Fruit fly (Drosophila melanogaster): Measurements from ENCODE around the gene CG9547.

Gene CG9547

dm6 chr2L:6455955-6456599 lies 38.3 kb downstream of the CG9547 start, which contains the start of gene frj (continued):
- TF ChIP-seq CG11723 (GFP tag; optimal IDR thresholded peaks at IDR 0.05), result peak; percentile 9
- peak; percentile 88 for TF ChIP-seq CG1603 (tag; optimal IDR thresholded peaks at IDR 0.05)
- peak; percentile 75 for TF ChIP-seq Hmr (GFP tag; optimal IDR thresholded peaks at IDR 0.05)
- peak; percentile 63 for TF ChIP-seq Chrac-16 (GFP tag; optimal IDR thresholded peaks at IDR 0.05)
- no peak for TF ChIP-seq trh (GFP tag; optimal IDR thresholded peaks at IDR 0.05)

dm6 chr2L:6455032-6455954 lies 39.0 kb downstream of the CG9547 start, which contains the start of gene retm:
Gene retm, minus strand, starts transcription at chr2L:6455929.
- TF ChIP-seq YL-1 (GFP tag; optimal IDR thresholded peaks at IDR 0.05) (peak; percentile 57), pho (GFP tag; optimal IDR thresholded peaks at IDR 0.05) (no peak), Tbp (GFP tag; optimal IDR thresholded peaks at IDR 0.05) (no peak), CG11398 (GFP tag; optimal IDR thresholded peaks at IDR 0.05) (no peak), gsb-n (tag; optimal IDR thresholded peaks at IDR 0.05) (no peak), Mad (GFP tag; optimal IDR thresholded peaks at IDR 0.05) (no peak), caup (GFP tag; optimal IDR thresholded peaks at IDR 0.05; ENCODE audit: severe bottlenecking) (no peak), mld (GFP tag; IDR thresholded peaks at IDR 0.05; ENCODE audit: partially characterized antibody) (no peak), Neu2 (GFP tag; optimal IDR thresholded peaks at IDR 0.05; ENCODE audit: borderline replicate concordance) (no peak), Pdp1 (GFP tag; optimal IDR thresholded peaks at IDR 0.05) (peak in 1 of 2 experiments; percentile 92), esg (GFP tag; conservative IDR thresholded peaks at IDR 0.05) (no peak), Rx (GFP tag; IDR thresholded peaks at IDR 0.05) (no peak), Oli (tag; optimal IDR thresholded peaks at IDR 0.05) (no peak), CG18619 (GFP tag; optimal IDR thresholded peaks at IDR 0.05) (no peak), pnt (GFP tag; optimal IDR thresholded peaks at IDR 0.05) (no peak), CG33557 (GFP tag; optimal IDR thresholded peaks at IDR 0.05) (no peak), hbn (GFP tag; IDR thresholded peaks at IDR 0.05; ENCODE audit: partially characterized antibody) (no peak), cato (GFP tag; optimal IDR thresholded peaks at IDR 0.05; ENCODE audit: borderline replicate concordance) (no peak), Blimp-1 (GFP tag; optimal IDR thresholded peaks at IDR 0.05) (no peak), Jarid2 (GFP tag; optimal IDR thresholded peaks at IDR 0.05) (peak; percentile 39), dmrt11E (tag; optimal IDR thresholded peaks at IDR 0.05) (no peak), CG3995 (GFP tag; optimal IDR thresholded peaks at IDR 0.05) (no peak), hkb (optimal IDR thresholded peaks at IDR 0.05) (no peak), hkb (GFP tag; IDR thresholded peaks at IDR 0.05) (no peak), CG4282 (GFP tag; optimal IDR thresholded peaks at IDR 0.05) (no peak), zf30C (GFP tag; optimal IDR thresholded peaks at IDR 0.05) (no peak), Mrtf (GFP tag; IDR thresholded peaks at IDR 0.05) (no peak), Opbp (GFP tag; IDR thresholded peaks at IDR 0.05; ENCODE audit: partially characterized antibody) (peak; percentile 28; the same call in 1 of the 3 replicates), wor (GFP tag; IDR thresholded peaks at IDR 0.05) (no peak), ken (GFP tag; IDR thresholded peaks at IDR 0.05) (0 out of 3 replicates have a peak, but pooled peaks have one; percentile 4), CG42726 (GFP tag; IDR thresholded peaks at IDR 0.05; ENCODE audit: partially characterized antibody) (no peak), CG6654 (GFP tag; optimal IDR thresholded peaks at IDR 0.05) (no peak), CG18262 (tag; optimal IDR thresholded peaks at IDR 0.05) (no peak), CG17385 (GFP tag; optimal IDR thresholded peaks at IDR 0.05) (no peak), CG2678 (tag; optimal IDR thresholded peaks at IDR 0.05) (peak; percentile 19), Ptx1 (GFP tag; IDR thresholded peaks at IDR 0.05) (no peak), Taf1 (GFP tag; IDR thresholded peaks at IDR 0.05) (no peak), CG3281 (GFP tag; optimal IDR thresholded peaks at IDR 0.05) (peak; percentile 3), CG13296 (GFP tag; optimal IDR thresholded peaks at IDR 0.05) (no peak), oc (tag; optimal IDR thresholded peaks at IDR 0.05) (peak; percentile 37), dati (GFP tag; IDR thresholded peaks at IDR 0.05) (no peak)

All from whole organism, embryonic.